Worm (Caenorhabditis elegans) whole organism, L4/young adult: Measurements from ENCODE around the gene exos-4.2.

Experiments used
- W03F9.2 ChIP-seq: fragments of 150-350 bp; optimal IDR thresholded peaks from 2 replicates; lab custom pipeline; 2014; ENCODE audit warnings: missing biosample characterization, missing genetic modification characterization
- dao-5 ChIP-seq: sonication (generic microtip); optimal IDR thresholded peaks from 2 replicates; lab custom pipeline; 2016; ENCODE audit warnings: missing genotype, missing genetic modification characterization, moderate library complexity, missing compliant biosample characterization

DNA sequence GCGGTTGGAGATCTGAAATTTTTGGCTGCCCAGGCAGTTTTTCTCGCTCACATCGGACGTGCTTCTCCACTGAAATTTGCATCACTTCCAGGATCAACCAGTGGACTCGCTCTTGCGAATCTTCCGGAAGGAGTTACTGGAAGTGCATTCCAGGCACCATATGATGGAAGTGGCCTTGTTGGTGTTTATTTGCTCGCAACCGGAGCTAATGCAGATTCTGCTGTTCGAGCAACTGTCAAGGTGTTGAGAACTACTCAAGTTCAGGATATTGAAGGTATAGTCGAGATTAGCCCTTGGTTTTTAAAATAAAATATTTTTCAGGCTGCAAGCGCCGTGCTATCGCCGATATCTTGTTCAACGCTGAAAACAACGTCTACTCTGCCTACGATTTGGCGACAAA is 20.8 kb downstream of the exos-4.2 start:
- TF ChIP-seq dao-5 (tag; lab: Kevin White, UChicago) (no peak), W03F9.2 (tag; lab: Kevin White, UChicago) (no peak)
